Worm (Caenorhabditis elegans) whole organism, L4 larva: Measurements from ENCODE around the gene Y65A5A.24.

Experiments used
- D1046.2 ChIP-seq: fragments of 200-800 bp; sonication (Bioruptor generic); IDR thresholded peaks from 2 replicates; pipeline ENCODE4 v1.3.6; 2022; ENCODE audit warnings: missing genetic modification characterization, missing compliant biosample characterization
- F37D6.2 ChIP-seq: sonication (generic microtip); optimal IDR thresholded peaks from 2 replicates; lab custom pipeline; 2016; ENCODE audit warnings: mild to moderate bottlenecking, missing genetic modification characterization, missing compliant biosample characterization
- F49E8.2 ChIP-seq: sonication (generic microtip); optimal IDR thresholded peaks from 2 replicates; lab custom pipeline; 2016; ENCODE audit warnings: missing compliant biosample characterization, mild to moderate bottlenecking, missing genetic modification characterization, borderline replicate concordance
- R02D3.7 ChIP-seq: fragments of 150-350 bp; sonication (generic microtip); optimal IDR thresholded peaks from 3 replicates; lab custom pipeline; 2014; ENCODE audit warnings: missing biosample characterization, missing genetic modification characterization
- Y48G9A.11 ChIP-seq: fragments of 200-800 bp; sonication (Bioruptor generic); IDR thresholded peaks from 2 replicates; pipeline ENCODE4 v1.3.6; 2022; ENCODE audit warnings: missing genetic modification reagents, missing genetic modification characterization, missing compliant biosample characterization
- Y5F2A.4 ChIP-seq: fragments of 200-800 bp; sonication (Bioruptor generic); optimal IDR thresholded peaks from 2 replicates; lab custom pipeline; 2018; ENCODE audit warnings: mild to moderate bottlenecking, missing genetic modification characterization, missing compliant biosample characterization
- aly-2 ChIP-seq: sonication (generic microtip); optimal IDR thresholded peaks from 2 replicates; lab custom pipeline; 2018; ENCODE audit warnings: missing biosample characterization, missing genetic modification characterization
- attf-4 ChIP-seq: sonication (generic microtip); optimal IDR thresholded peaks from 3 replicates; lab custom pipeline; 2017; ENCODE audit warnings: missing biosample characterization, missing genetic modification characterization
- ceh-20 ChIP-seq: fragments of 200-800 bp; sonication (Bioruptor generic); IDR thresholded peaks from 2 replicates; pipeline ENCODE4 v1.3.6; 2022; ENCODE audit warnings: missing genetic modification reagents, missing genetic modification characterization, missing compliant biosample characterization
- ceh-28 ChIP-seq: fragments of 150-350 bp; optimal IDR thresholded peaks from 2 replicates; lab custom pipeline; 2014; ENCODE audit warnings: missing biosample characterization, missing genetic modification reagents, missing genetic modification characterization
- ceh-44 ChIP-seq: fragments of 200-800 bp; sonication (Bioruptor generic); IDR thresholded peaks from 2 replicates; pipeline ENCODE4 v1.3.6; 2022; ENCODE audit warnings: missing genetic modification reagents, missing genetic modification characterization, missing compliant biosample characterization
- ces-1 ChIP-seq: fragments of 150-350 bp; sonication (generic microtip); optimal IDR thresholded peaks from 4 replicates; lab custom pipeline; 2014; ENCODE audit warnings: missing biosample characterization, missing genetic modification reagents, missing genetic modification characterization
- cey-2 ChIP-seq: sonication (generic microtip); optimal IDR thresholded peaks from 3 replicates; lab custom pipeline; 2017; ENCODE audit warnings: missing genetic modification characterization, mild to moderate bottlenecking, missing compliant biosample characterization, antibody characterized with exemption, borderline replicate concordance; ENCODE audit not compliant: insufficient read depth
- daf-19 ChIP-seq: fragments of 200-800 bp; sonication (Bioruptor generic); conservative IDR thresholded peaks from 2 replicates; pipeline ENCODE4 v1.3.6; 2022; ENCODE audit warnings: missing genetic modification characterization, missing compliant biosample characterization
- dpl-1 ChIP-seq: fragments of 150-350 bp; optimal IDR thresholded peaks from 2 replicates; lab custom pipeline; 2014; ENCODE audit warnings: missing biosample characterization, missing genetic modification reagents, missing genetic modification characterization
- hif-1 ChIP-seq, 2 experiments: sonication (generic microtip); optimal IDR thresholded peaks; 2 replicates each; lab custom pipeline; 2016 to 2017; ENCODE audit warnings: missing compliant biosample characterization in 2 of 2, missing genetic modification characterization in 2 of 2, missing genetic modification reagents in 2 of 2, missing genotype in 2 of 2, mild to moderate bottlenecking in 1 of 2
- hlh-11 ChIP-seq: fragments of 200-800 bp; sonication (Bioruptor generic); optimal IDR thresholded peaks from 2 replicates; lab custom pipeline; 2018; ENCODE audit warnings: mild to moderate bottlenecking, missing genetic modification characterization, missing compliant biosample characterization
- jun-1 ChIP-seq: fragments of 150-350 bp; optimal IDR thresholded peaks from 2 replicates; lab custom pipeline; 2014; ENCODE audit warnings: missing biosample characterization, missing genetic modification reagents, missing genetic modification characterization
- madf-9 ChIP-seq: fragments of 200-800 bp; sonication (Bioruptor generic); conservative IDR thresholded peaks from 2 replicates; pipeline ENCODE4 v1.3.6; 2022; ENCODE audit warnings: missing genetic modification reagents, missing genetic modification characterization, missing compliant biosample characterization
- mdt-29 ChIP-seq: fragments of 200-800 bp; sonication (Bioruptor generic); IDR thresholded peaks from 2 replicates; pipeline ENCODE4 v1.3.6; 2022; ENCODE audit warnings: missing genetic modification reagents, missing genetic modification characterization, missing compliant biosample characterization
- mes-2 ChIP-seq: sonication (generic microtip); optimal IDR thresholded peaks from 2 replicates; lab custom pipeline; 2016; ENCODE audit warnings: missing genotype, mild to moderate bottlenecking, missing genetic modification characterization, missing compliant biosample characterization; ENCODE audit not compliant: poor library complexity, severe bottlenecking
- mxl-2 ChIP-seq: fragments of 200-800 bp; sonication (Bioruptor generic); conservative IDR thresholded peaks from 2 replicates; pipeline ENCODE4 v1.3.6; 2022; ENCODE audit warnings: missing genetic modification reagents, missing genetic modification characterization, missing compliant biosample characterization
- mxl-3 ChIP-seq: fragments of 200-800 bp; sonication (Bioruptor generic); optimal IDR thresholded peaks from 2 replicates; lab custom pipeline; 2018; ENCODE audit warnings: mild to moderate bottlenecking, missing genetic modification characterization, missing compliant biosample characterization
- nhr-10 ChIP-seq: fragments of 150-350 bp; optimal IDR thresholded peaks from 2 replicates; lab custom pipeline; 2014; ENCODE audit warnings: missing biosample characterization, missing genetic modification characterization
- nhr-102 ChIP-seq: sonication (generic microtip); optimal IDR thresholded peaks from 2 replicates; lab custom pipeline; 2016; ENCODE audit warnings: mild to moderate bottlenecking, missing genetic modification characterization, moderate library complexity, missing compliant biosample characterization
- nhr-111 ChIP-seq: fragments of 200-800 bp; sonication (Bioruptor generic); optimal IDR thresholded peaks from 2 replicates; lab custom pipeline; 2018; ENCODE audit warnings: mild to moderate bottlenecking, missing genetic modification characterization, missing compliant biosample characterization
- nhr-237 ChIP-seq: sonication (generic microtip); optimal IDR thresholded peaks from 2 replicates; lab custom pipeline; 2017; ENCODE audit warnings: missing biosample characterization, missing genetic modification characterization
- nhr-25 ChIP-seq: sonication (generic microtip); optimal IDR thresholded peaks from 2 replicates; lab custom pipeline; 2017; ENCODE audit warnings: missing genetic modification characterization, mild to moderate bottlenecking, missing compliant biosample characterization, antibody characterized with exemption, moderate library complexity, borderline replicate concordance; ENCODE audit not compliant: insufficient read depth
- nhr-28 ChIP-seq: fragments of 150-350 bp; optimal IDR thresholded peaks from 2 replicates; lab custom pipeline; 2014; ENCODE audit warnings: missing biosample characterization, missing genetic modification characterization
- nhr-41 ChIP-seq: fragments of 200-800 bp; sonication (Bioruptor generic); IDR thresholded peaks from 2 replicates; pipeline ENCODE4 v1.3.6; 2022; ENCODE audit warnings: missing genetic modification reagents, missing genetic modification characterization, missing compliant biosample characterization
- nhr-42 ChIP-seq: fragments of 200-800 bp; sonication (Bioruptor generic); IDR thresholded peaks from 2 replicates; pipeline ENCODE4 v1.3.6; 2022; ENCODE audit warnings: missing genetic modification characterization, missing compliant biosample characterization
- nhr-76 ChIP-seq: fragments of 150-350 bp; optimal IDR thresholded peaks from 2 replicates; lab custom pipeline; 2014; ENCODE audit warnings: missing biosample characterization, missing genetic modification characterization
- pqm-1 ChIP-seq: sonication (generic microtip); optimal IDR thresholded peaks from 2 replicates; lab custom pipeline; 2017; ENCODE audit warnings: missing biosample characterization, missing genetic modification characterization
- rbr-2 ChIP-seq: sonication (generic microtip); optimal IDR thresholded peaks from 2 replicates; lab custom pipeline; 2016; ENCODE audit warnings: missing genotype, missing genetic modification characterization, missing compliant biosample characterization
- saeg-2 ChIP-seq: fragments of 200-800 bp; sonication (Bioruptor generic); IDR thresholded peaks from 2 replicates; pipeline ENCODE4 v1.3.6; 2022; ENCODE audit warnings: missing genetic modification reagents, missing genetic modification characterization, missing compliant biosample characterization
- sdz-12 ChIP-seq: fragments of 200-800 bp; sonication (Bioruptor generic); optimal IDR thresholded peaks from 2 replicates; lab custom pipeline; 2018; ENCODE audit warnings: mild to moderate bottlenecking, missing genetic modification characterization, missing compliant biosample characterization
- set-16 ChIP-seq: fragments of 200-800 bp; sonication (Bioruptor generic); IDR thresholded peaks from 2 replicates; pipeline ENCODE4 v1.3.6; 2022; ENCODE audit warnings: missing genetic modification reagents, missing genetic modification characterization, missing compliant biosample characterization
- snpc-1.2 ChIP-seq: fragments of 200-800 bp; sonication (Bioruptor generic); IDR thresholded peaks from 2 replicates; pipeline ENCODE4 v1.3.6; 2022; ENCODE audit warnings: missing genetic modification reagents, missing genetic modification characterization, missing compliant biosample characterization
- spr-1 ChIP-seq: sonication (generic microtip); optimal IDR thresholded peaks from 2 replicates; lab custom pipeline; 2016; ENCODE audit warnings: mild to moderate bottlenecking, missing genetic modification characterization, missing compliant biosample characterization
- spr-3 ChIP-seq: fragments of 200-800 bp; sonication (Bioruptor generic); optimal IDR thresholded peaks from 2 replicates; lab custom pipeline; 2018; ENCODE audit warnings: mild to moderate bottlenecking, missing genetic modification characterization, missing compliant biosample characterization
- tag-97 ChIP-seq: fragments of 200-800 bp; sonication (Bioruptor generic); IDR thresholded peaks from 2 replicates; pipeline ENCODE4 v1.3.6; 2022; ENCODE audit warnings: missing genetic modification characterization, missing compliant biosample characterization
- tra-1 ChIP-seq: fragments of 200-800 bp; sonication (Bioruptor generic); IDR thresholded peaks from 2 replicates; pipeline ENCODE4 v1.3.6; 2022; ENCODE audit warnings: missing genetic modification reagents, missing genetic modification characterization, missing compliant biosample characterization
- unc-130 ChIP-seq: sonication (generic microtip); optimal IDR thresholded peaks from 2 replicates; lab custom pipeline; 2016; ENCODE audit warnings: missing genetic modification reagents, missing genetic modification characterization, missing compliant biosample characterization
- vab-7 ChIP-seq: fragments of 200-800 bp; sonication (Bioruptor generic); IDR thresholded peaks from 2 replicates; pipeline ENCODE4 v1.3.6; 2022; ENCODE audit warnings: missing genetic modification reagents, missing genetic modification characterization, missing compliant biosample characterization
- zag-1 ChIP-seq: fragments of 150-350 bp; optimal IDR thresholded peaks from 2 replicates; lab custom pipeline; 2014; ENCODE audit warnings: missing biosample characterization, missing genetic modification characterization
- ztf-11 ChIP-seq: fragments of 150-350 bp; optimal IDR thresholded peaks from 2 replicates; lab custom pipeline; 2014; ENCODE audit warnings: missing biosample characterization, missing genetic modification characterization

Y65A5A.24 gene

DNA sequence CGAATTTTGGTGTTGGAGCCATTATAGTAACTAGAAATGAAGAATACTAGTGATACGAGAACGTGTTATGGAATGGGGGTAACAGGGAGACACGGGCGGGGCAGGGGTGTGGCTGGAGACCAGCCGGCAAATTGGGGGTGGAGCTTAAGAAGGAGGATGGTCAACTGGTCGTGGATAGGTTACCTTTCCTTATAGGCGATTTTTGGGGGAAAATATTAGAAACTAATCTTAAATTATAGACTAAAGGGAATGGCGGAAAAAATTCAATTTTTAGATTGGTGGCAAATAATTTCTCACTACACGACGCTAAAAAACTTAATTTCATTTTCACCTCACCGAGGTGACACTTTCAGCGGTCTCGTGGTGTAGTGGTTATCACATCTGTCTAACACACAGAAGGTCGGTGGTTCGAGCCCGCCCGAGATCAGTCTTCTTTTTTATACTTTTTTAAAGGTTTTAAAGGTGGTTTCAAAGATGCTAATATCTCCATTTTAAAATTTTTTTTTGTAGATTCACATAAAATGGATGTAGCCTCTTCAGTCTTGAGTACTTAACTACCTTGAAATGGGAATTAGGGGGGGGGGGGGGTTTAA lies 6.1 kb downstream of the Y65A5A.24 start, which contains the start of gene Y65A5A.1 (continued):
- TF ChIP-seq mdt-29 (GFP tag; lab: Robert Waterston, UW) = no peak
- no peak for TF ChIP-seq spr-3 (GFP tag; lab: Kevin White, UChicago)
- TF ChIP-seq rbr-2 (tag; lab: Kevin White, UChicago) = no peak
- TF ChIP-seq mes-2 (tag; lab: Kevin White, UChicago) = peak; percentile 49
- no peak for TF ChIP-seq unc-130
- TF ChIP-seq daf-19 = no peak
- no peak for TF ChIP-seq zag-1 (tag; lab: Kevin White, UChicago)
- no peak for TF ChIP-seq Y5F2A.4 (GFP tag; lab: Kevin White, UChicago)
- no peak for TF ChIP-seq pqm-1 (tag; lab: Kevin White, UChicago)
- TF ChIP-seq nhr-41 (GFP tag; lab: Robert Waterston, UW) = no peak
- no peak for TF ChIP-seq nhr-28 (tag; lab: Kevin White, UChicago)
- no peak for TF ChIP-seq F37D6.2
- TF ChIP-seq sdz-12 = no peak
- TF ChIP-seq nhr-102 (tag; lab: Kevin White, UChicago) = no peak

DNA sequence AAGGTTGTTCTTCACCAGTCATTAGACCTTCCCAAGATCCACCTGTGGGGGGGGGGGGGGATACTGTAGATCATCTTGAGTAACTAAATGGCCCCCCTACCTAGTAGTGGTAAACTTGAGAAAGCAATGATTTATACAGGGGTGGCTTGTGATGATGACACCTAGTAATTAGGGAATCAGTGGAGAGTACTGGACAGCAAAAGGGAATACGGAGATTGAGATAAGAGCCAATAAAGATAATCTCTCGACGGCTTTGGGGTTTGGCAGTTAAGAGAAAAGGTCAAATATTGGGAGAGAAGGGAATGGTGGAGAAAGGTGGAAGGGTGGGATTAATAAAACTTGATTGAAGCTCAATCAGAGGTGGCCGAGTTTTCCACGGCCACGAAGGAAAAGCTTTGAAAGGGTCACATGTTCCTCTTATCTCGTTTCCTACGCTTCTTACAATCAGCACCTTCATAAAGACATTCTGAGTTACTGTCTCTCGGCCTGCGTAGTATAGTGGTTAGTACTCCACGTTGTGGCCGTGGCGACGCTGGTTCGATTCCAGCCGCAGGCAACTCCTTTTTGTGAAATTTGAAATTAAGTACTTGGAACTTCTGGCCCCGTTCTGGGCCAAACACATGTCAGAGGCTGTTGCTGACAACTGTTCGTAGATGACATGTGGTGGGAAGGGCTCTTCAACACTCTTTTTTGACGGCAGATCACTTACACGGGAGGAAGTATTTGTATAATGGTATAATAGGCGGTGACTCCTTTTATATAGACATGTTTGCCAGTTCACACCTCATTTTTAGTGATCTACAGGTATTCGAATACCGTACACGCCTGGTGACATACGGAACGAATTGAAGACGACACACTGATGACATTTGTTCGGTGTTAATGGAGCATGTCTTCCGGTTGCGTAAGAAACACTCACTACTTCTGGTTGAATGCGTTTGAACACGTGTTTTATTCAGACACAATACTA lies 6.9 kb downstream of the Y65A5A.24 start:
- TF ChIP-seq ceh-44 (GFP tag; lab: Robert Waterston, UW) (0 out of 2 replicates have a peak, but pooled peaks have one; percentile 11), D1046.2 (GFP tag; lab: Robert Waterston, UW) (peak; percentile 75; the same call in 1 of the 2 replicates), cey-2 (tag; lab: Kevin White, UChicago) (no peak), nhr-76 (tag; lab: Kevin White, UChicago) (no peak), snpc-1.2 (peak; percentile 97), nhr-111 (GFP tag; lab: Kevin White, UChicago) (peak; percentile 46), attf-4 (tag; lab: Kevin White, UChicago) (no peak), vab-7 (GFP tag; lab: Robert Waterston, UW) (peak; percentile 87), nhr-28 (tag; lab: Kevin White, UChicago) (peak; percentile 30), saeg-2 (GFP tag; lab: Robert Waterston, UW) (no peak), F49E8.2 (tag; lab: Kevin White, UChicago) (peak; percentile 75), nhr-25 (tag; lab: Kevin White, UChicago) (no peak), set-16 (GFP tag; lab: Robert Waterston, UW) (no peak), nhr-42 (GFP tag; lab: Robert Waterston, UW) (no peak; the same call in 1 of the 2 replicates), nhr-237 (tag; lab: Kevin White, UChicago) (no peak), mxl-2 (GFP tag; lab: Robert Waterston, UW) (0 out of 2 replicates have a peak, but pooled peaks have one; percentile 33), madf-9 (peak; percentile 81), tra-1 (GFP tag; lab: Robert Waterston, UW) (peak; percentile 60; the same call in 1 of the 2 replicates), spr-1 (tag; lab: Kevin White, UChicago) (peak; percentile 57), mxl-3 (peak; percentile 53), tag-97 (GFP tag; lab: Robert Waterston, UW) (no peak), hif-1 (tag; optimal IDR thresholded peaks at IDR 0.05; lab: Kevin White, UChicago) (peak in 1 of 2 experiments; percentile 26), dpl-1 (no peak), rbr-2 (tag; lab: Kevin White, UChicago) (peak; percentile 43), nhr-10 (tag; lab: Kevin White, UChicago) (no peak), nhr-41 (GFP tag; lab: Robert Waterston, UW) (no peak), Y48G9A.11 (GFP tag; lab: Robert Waterston, UW) (peak; percentile 54; the same call in 1 of the 2 replicates), hlh-11 (tag; lab: Kevin White, UChicago) (peak; percentile 40), ces-1 (GFP tag; lab: Kevin White, UChicago) (no peak), ceh-20 (peak; percentile 43; the same call in 1 of the 2 replicates), aly-2 (no peak), ceh-28 (no peak), jun-1 (tag; lab: Kevin White, UChicago) (no peak), ztf-11 (no peak), R02D3.7 (tag; lab: Kevin White, UChicago) (no peak)
